Fruit fly (Drosophila melanogaster): Measurements from ENCODE around the gene Roc1b.

DNA sequence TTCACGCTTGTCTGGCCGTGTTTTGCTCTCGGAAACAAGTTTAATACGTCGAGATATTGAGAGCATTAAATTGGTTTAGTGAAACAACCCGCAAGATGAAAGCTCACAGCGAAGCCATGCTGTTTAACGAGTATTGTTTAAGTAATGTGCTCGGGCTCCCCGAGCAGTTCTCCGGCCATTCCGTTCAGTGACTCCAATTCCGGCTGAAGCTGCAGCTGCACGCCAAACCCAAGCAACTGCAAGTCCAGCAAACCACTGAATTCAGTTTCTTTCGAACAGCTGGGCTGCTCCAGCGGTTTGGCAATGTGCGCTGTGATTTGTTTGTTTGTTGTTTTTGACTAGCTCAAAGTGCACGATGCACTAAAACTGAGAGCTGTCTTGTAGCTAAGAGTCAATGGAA, 42.6 kb upstream of the Roc1b start:
- TF ChIP-seq pan (optimal IDR thresholded peaks at IDR 0.05) (no peak), psq (optimal IDR thresholded peaks at IDR 0.05) (no peak)

Data from whole organism.